Worm (Caenorhabditis elegans) whole organism, young adult: ENCODE data around the gene W06G6.10.

Source experiments
- C06A6.2 ChIP-seq: fragments of 200-800 bp; sonication (Bioruptor generic); conservative IDR thresholded peaks from 2 replicates; pipeline ENCODE4 v1.3.6; 2022; ENCODE audit warnings: missing genetic modification characterization, missing compliant biosample characterization
- D2030.7 ChIP-seq: fragments of 200-800 bp; sonication (Bioruptor generic); IDR thresholded peaks from 2 replicates; pipeline ENCODE4 v1.3.6; 2022; ENCODE audit warnings: missing genetic modification reagents, missing genetic modification characterization, missing compliant biosample characterization
- F22D6.2 ChIP-seq: sonication (generic microtip); optimal IDR thresholded peaks from 2 replicates; lab custom pipeline; 2016; ENCODE audit warnings: mild to moderate bottlenecking, missing genetic modification characterization, missing compliant biosample characterization
- F33H1.4 ChIP-seq: fragments of 200-800 bp; sonication (Bioruptor generic); IDR thresholded peaks from 2 replicates; pipeline ENCODE4 v1.3.6; 2022; ENCODE audit warnings: missing genetic modification reagents, missing genetic modification characterization, missing compliant biosample characterization
- F57C9.4 ChIP-seq: sonication (generic microtip); optimal IDR thresholded peaks from 2 replicates; lab custom pipeline; 2017; ENCODE audit warnings: mild to moderate bottlenecking, missing genetic modification characterization, missing compliant biosample characterization
- T07F8.4 ChIP-seq: sonication (generic microtip); optimal IDR thresholded peaks from 2 replicates; lab custom pipeline; 2016; ENCODE audit warnings: mild to moderate bottlenecking, missing genetic modification characterization, moderate library complexity, missing compliant biosample characterization
- Y53F4B.3 ChIP-seq: fragments of 200-800 bp; sonication (Bioruptor generic); IDR thresholded peaks from 2 replicates; pipeline ENCODE4 v1.3.6; 2022; ENCODE audit warnings: missing genetic modification reagents, missing genetic modification characterization, missing compliant biosample characterization
- Y53G8AR.9 ChIP-seq: fragments of 200-800 bp; sonication (Bioruptor generic); conservative IDR thresholded peaks from 2 replicates; pipeline ENCODE4 v1.3.6; 2022; ENCODE audit warnings: missing genetic modification reagents, missing genetic modification characterization, missing compliant biosample characterization
- atf-7 ChIP-seq: sonication (generic microtip); optimal IDR thresholded peaks from 2 replicates; lab custom pipeline; 2017; ENCODE audit warnings: mild to moderate bottlenecking, missing genetic modification characterization, missing compliant biosample characterization
- ccch-3 ChIP-seq: fragments of 200-800 bp; sonication (Bioruptor generic); optimal IDR thresholded peaks from 2 replicates; lab custom pipeline; 2018; ENCODE audit warnings: mild to moderate bottlenecking, missing genetic modification characterization, missing compliant biosample characterization
- cebp-2 ChIP-seq: fragments of 200-800 bp; sonication (Bioruptor generic); IDR thresholded peaks from 2 replicates; pipeline ENCODE4 v1.3.6; 2022; ENCODE audit warnings: missing genetic modification characterization, missing compliant biosample characterization
- ceh-100 ChIP-seq: fragments of 200-800 bp; sonication (Bioruptor generic); IDR thresholded peaks from 2 replicates; pipeline ENCODE4 v1.3.6; 2022; ENCODE audit warnings: missing genetic modification reagents, missing genetic modification characterization, missing compliant biosample characterization
- ceh-27 ChIP-seq: fragments of 200-800 bp; sonication (Bioruptor generic); optimal IDR thresholded peaks from 2 replicates; lab custom pipeline; 2018; ENCODE audit warnings: mild to moderate bottlenecking, missing genetic modification characterization, moderate library complexity, missing compliant biosample characterization
- ceh-40 ChIP-seq: fragments of 200-800 bp; sonication (Bioruptor generic); IDR thresholded peaks from 2 replicates; pipeline ENCODE4 v1.3.6; 2022; ENCODE audit warnings: missing genetic modification characterization, missing compliant biosample characterization
- ceh-58 ChIP-seq: fragments of 200-800 bp; sonication (Bioruptor generic); IDR thresholded peaks from 2 replicates; pipeline ENCODE4 v1.3.6; 2022; ENCODE audit warnings: missing genetic modification characterization, missing compliant biosample characterization
- die-1 ChIP-seq: sonication (generic microtip); optimal IDR thresholded peaks from 2 replicates; lab custom pipeline; 2016; ENCODE audit warnings: missing genotype, mild to moderate bottlenecking, missing genetic modification characterization, missing compliant biosample characterization
- dox-1 ChIP-seq: fragments of 200-800 bp; sonication (Bioruptor generic); IDR thresholded peaks from 2 replicates; pipeline ENCODE4 v1.3.6; 2022; ENCODE audit warnings: missing genetic modification reagents, missing genetic modification characterization, missing compliant biosample characterization
- egrh-3 ChIP-seq: fragments of 200-800 bp; sonication (Bioruptor generic); IDR thresholded peaks from 2 replicates; pipeline ENCODE4 v1.3.6; 2022; ENCODE audit warnings: missing genetic modification reagents, missing genetic modification characterization, missing compliant biosample characterization
- him-1 ChIP-seq: sonication (generic microtip); optimal IDR thresholded peaks from 2 replicates; lab custom pipeline; 2016; ENCODE audit warnings: missing genotype, missing genetic modification reagents, missing genetic modification characterization, missing compliant biosample characterization
- lag-1 ChIP-seq: fragments of 200-800 bp; sonication (Bioruptor generic); IDR thresholded peaks from 2 replicates; pipeline ENCODE4 v1.3.6; 2022; ENCODE audit warnings: missing genetic modification reagents, missing genetic modification characterization, missing compliant biosample characterization
- lin-40 ChIP-seq: sonication (generic microtip); optimal IDR thresholded peaks from 2 replicates; lab custom pipeline; 2016; ENCODE audit warnings: missing genetic modification characterization, mild to moderate bottlenecking, missing compliant biosample characterization, missing genotype, missing genetic modification reagents
- lir-1 ChIP-seq: fragments of 200-800 bp; sonication (Bioruptor generic); conservative IDR thresholded peaks from 2 replicates; pipeline ENCODE4 v1.3.6; 2022; ENCODE audit warnings: missing genetic modification reagents, missing genetic modification characterization, missing compliant biosample characterization
- mel-28 ChIP-seq: sonication (generic microtip); optimal IDR thresholded peaks from 2 replicates; lab custom pipeline; 2016; ENCODE audit warnings: borderline replicate concordance, mild to moderate bottlenecking, missing genetic modification characterization, missing compliant biosample characterization
- nfyb-1 ChIP-seq: fragments of 200-800 bp; sonication (Bioruptor generic); IDR thresholded peaks from 2 replicates; pipeline ENCODE4 v1.3.6; 2022; ENCODE audit warnings: missing genetic modification reagents, missing genetic modification characterization, missing compliant biosample characterization
- nhr-120 ChIP-seq: fragments of 200-800 bp; sonication (Bioruptor generic); IDR thresholded peaks from 2 replicates; pipeline ENCODE4 v1.3.6; 2022; ENCODE audit warnings: missing genetic modification characterization, missing compliant biosample characterization
- nhr-179 ChIP-seq: sonication (generic microtip); optimal IDR thresholded peaks from 2 replicates; lab custom pipeline; 2016; ENCODE audit warnings: mild to moderate bottlenecking, missing genetic modification characterization, missing compliant biosample characterization
- nhr-90 ChIP-seq: sonication (generic microtip); optimal IDR thresholded peaks from 2 replicates; lab custom pipeline; 2016; ENCODE audit warnings: missing genotype, mild to moderate bottlenecking, missing genetic modification characterization, missing compliant biosample characterization
- rec-8 ChIP-seq, 2 experiments: sonication (generic microtip); optimal IDR thresholded peaks; 2 replicates each; lab custom pipeline; 2016; ENCODE audit warnings: mild to moderate bottlenecking in 2 of 2, missing genetic modification characterization in 2 of 2, missing genetic modification reagents in 2 of 2, missing genotype in 2 of 2, missing biosample characterization in 1 of 2, missing compliant biosample characterization in 1 of 2, moderate library complexity in 1 of 2
- snpc-4 ChIP-seq, 5 experiments: fragments of 150-350 bp in 1 of 5; sonication (generic microtip) in 4 of 5; optimal IDR thresholded peaks; 2 replicates each; lab custom pipeline; 2014 to 2018; ENCODE audit warnings: missing genetic modification characterization in 5 of 5, missing biosample characterization in 3 of 5, antibody characterized with exemption in 2 of 5, mild to moderate bottlenecking in 2 of 5, missing compliant biosample characterization in 2 of 5, missing genotype in 2 of 5, moderate library complexity in 2 of 5, missing genetic modification reagents in 1 of 5
- unc-130 ChIP-seq: sonication (generic microtip); optimal IDR thresholded peaks from 2 replicates; lab custom pipeline; 2016; ENCODE audit warnings: missing genetic modification reagents, missing genetic modification characterization, missing compliant biosample characterization
- zfh-2 ChIP-seq: fragments of 200-800 bp; sonication (Bioruptor generic); conservative IDR thresholded peaks from 2 replicates; pipeline ENCODE4 v1.3.6; 2022; ENCODE audit warnings: missing genetic modification reagents, missing genetic modification characterization, missing compliant biosample characterization
- zim-3 ChIP-seq: sonication (generic microtip); optimal IDR thresholded peaks from 2 replicates; lab custom pipeline; 2017; ENCODE audit warnings: mild to moderate bottlenecking, missing genetic modification characterization, moderate library complexity, missing compliant biosample characterization
- ztf-28 ChIP-seq: fragments of 200-800 bp; sonication (Bioruptor generic); IDR thresholded peaks from 2 replicates; pipeline ENCODE4 v1.3.6; 2022; ENCODE audit warnings: missing genetic modification reagents, missing genetic modification characterization, missing compliant biosample characterization

The W06G6.10 gene

DNA sequence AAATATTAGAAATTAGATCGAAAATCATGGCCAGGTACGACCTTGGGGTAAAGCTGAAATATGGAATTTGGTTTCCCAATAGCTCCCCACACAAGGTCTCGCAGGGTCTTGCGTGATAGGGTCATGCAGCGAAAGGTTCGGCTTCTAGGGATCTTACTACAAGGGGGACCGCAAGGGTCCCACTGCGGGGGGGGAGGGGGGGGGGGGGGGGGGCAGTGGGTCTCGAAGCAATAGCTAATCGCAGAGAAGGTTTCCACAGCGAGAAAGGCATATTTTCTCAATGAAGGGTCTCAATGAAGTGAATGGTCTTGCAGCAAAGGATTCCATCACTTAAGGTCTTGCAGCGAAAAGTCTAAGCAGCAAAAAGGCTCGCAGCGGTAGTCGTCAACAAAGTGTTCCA lies 46.0 kb upstream of the W06G6.10 start:
- TF ChIP-seq ceh-27 (GFP tag; lab: Kevin White, UChicago) (no peak), zfh-2 (GFP tag; lab: Robert Waterston, UW) (peak; percentile 92), egrh-3 (GFP tag; lab: Robert Waterston, UW) (peak; percentile 90; the same call in 1 of the 2 replicates)

- TF ChIP-seq ccch-3 (GFP tag; lab: Kevin White, UChicago) (no peak), C06A6.2 (GFP tag; lab: Robert Waterston, UW) (no peak), dox-1 (GFP tag; lab: Robert Waterston, UW) (no peak), nfyb-1 (no peak), mel-28 (no peak), snpc-4 (GFP tag; optimal IDR thresholded peaks at IDR 0.05; lab: Kevin White, UChicago) (no peak), snpc-4 (tag; optimal IDR thresholded peaks at IDR 0.05; lab: Kevin White, UChicago) (no peak), him-1 (tag; lab: Kevin White, UChicago) (no peak), F22D6.2 (tag; lab: Kevin White, UChicago) (no peak), nhr-179 (tag; lab: Kevin White, UChicago) (no peak), cebp-2 (GFP tag; lab: Robert Waterston, UW) (no peak), nhr-120 (GFP tag; lab: Robert Waterston, UW) (no peak), lir-1 (GFP tag; lab: Robert Waterston, UW) (no peak), Y53G8AR.9 (no peak), Y53F4B.3 (GFP tag; lab: Robert Waterston, UW) (no peak), ceh-100 (GFP tag; lab: Robert Waterston, UW) (no peak), ceh-58 (GFP tag; lab: Robert Waterston, UW) (no peak), D2030.7 (GFP tag; lab: Robert Waterston, UW) (no peak), lin-40 (tag; lab: Kevin White, UChicago) (no peak)
These were observed 40.2 kb upstream of the W06G6.10 start, which contains the start of gene srz-102 for ce11 chrV:16687227-16687626. Gene srz-102, plus strand, starts transcription at chrV:16687527.

DNA sequence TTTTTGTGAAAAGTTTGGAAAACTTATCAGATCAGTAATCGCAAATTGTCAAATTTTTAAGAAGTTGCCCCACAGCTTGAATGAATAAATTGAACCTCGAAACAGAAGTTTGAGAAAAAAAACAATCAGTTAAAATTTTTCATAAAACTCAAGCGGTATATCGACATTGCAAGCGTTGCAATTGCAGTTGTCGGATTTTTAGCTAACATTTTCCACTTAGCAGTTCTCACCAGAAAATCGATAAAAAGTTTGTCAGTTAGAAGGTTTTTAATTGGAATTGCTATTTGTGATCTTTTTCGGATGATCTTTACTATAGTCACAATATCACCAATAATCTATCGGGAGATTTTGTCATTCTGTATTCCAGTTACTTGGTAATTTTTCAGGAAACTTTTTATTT lies 38.7 kb upstream of the W06G6.10 start, which contains the start of gene srw-43:
Gene srw-43 (plus strand): TSS at position 301 of the 400 bp plus-strand sequence.
- no peak for TF ChIP-seq ztf-28 (GFP tag; lab: Robert Waterston, UW)
- no peak for TF ChIP-seq unc-130 (GFP tag; lab: Kevin White, UChicago)
- TF ChIP-seq lag-1 (GFP tag; lab: Robert Waterston, UW) = no peak
- no peak for TF ChIP-seq ccch-3 (GFP tag; lab: Kevin White, UChicago)
- TF ChIP-seq die-1 (tag; lab: Kevin White, UChicago) = no peak
- TF ChIP-seq zim-3 (tag; lab: Kevin White, UChicago) = no peak
- TF ChIP-seq F33H1.4 (GFP tag; lab: Robert Waterston, UW) = no peak
- no peak for TF ChIP-seq F57C9.4 (tag; lab: Kevin White, UChicago)
- TF ChIP-seq ceh-40 = no peak
- TF ChIP-seq rec-8 (tag; optimal IDR thresholded peaks at IDR 0.05; lab: Kevin White, UChicago) = no peak
- no peak for TF ChIP-seq lir-1 (GFP tag; lab: Robert Waterston, UW)
- TF ChIP-seq nhr-90 = no peak
- no peak for TF ChIP-seq egrh-3 (GFP tag; lab: Robert Waterston, UW)
- no peak for TF ChIP-seq atf-7
- no peak for TF ChIP-seq mel-28

ce11 chrV:16683359-16683758 lies 36.4 kb upstream of the W06G6.10 start:
- TF ChIP-seq T07F8.4 (tag; lab: Kevin White, UChicago) = no peak
- TF ChIP-seq, all 124 proteins: peak for 0
